Worm (Caenorhabditis elegans): Measurements from ENCODE around the gene F41C3.7.

- no peak for TF ChIP-seq nhr-12 (tag; optimal IDR thresholded peaks at IDR 0.05)
- TF ChIP-seq elt-2 (tag; optimal IDR thresholded peaks at IDR 0.05): no peak
- TF ChIP-seq nhr-76 (tag; optimal IDR thresholded peaks at IDR 0.05): no peak
- TF ChIP-seq unc-130 (tag; optimal IDR thresholded peaks at IDR 0.05): no peak
- no peak for TF ChIP-seq aha-1 (tag; optimal IDR thresholded peaks at IDR 0.05)
Measured at ce11 chrII:4762574-4763285, 32.9 kb downstream of the F41C3.7 start, which contains the start of gene F26G1.2.

Data from whole organism, L1 larva.